Worm (Caenorhabditis elegans) whole organism, early embryonic: Measurements from ENCODE around the gene Y116A8C.469.
A peak's percentile ranks its signal among the peaks of the same experiment; 100 is the strongest.

Experiments
- ama-1 ChIP-seq: fragments of 150-350 bp; optimal IDR thresholded peaks from 2 replicates; lab custom pipeline; 2014
- ceh-36 ChIP-seq: sonication (generic microtip); optimal IDR thresholded peaks from 2 replicates; lab custom pipeline; 2016; ENCODE audit warnings: missing genetic modification characterization, inconsistent platforms, missing compliant biosample characterization
- hnd-1 ChIP-seq: sonication (generic microtip); optimal IDR thresholded peaks from 2 replicates; lab custom pipeline; 2016; ENCODE audit warnings: missing genetic modification characterization, missing compliant biosample characterization
- sea-1 ChIP-seq: fragments of 200-800 bp; sonication (Bioruptor generic); conservative IDR thresholded peaks from 2 replicates; pipeline ENCODE4 v1.3.6; 2022; ENCODE audit warnings: missing genetic modification characterization, missing compliant biosample characterization
- tbx-37 ChIP-seq: fragments of 200-800 bp; sonication (Bioruptor generic); conservative IDR thresholded peaks from 2 replicates; pipeline ENCODE4 v1.3.6; 2022; ENCODE audit warnings: missing genetic modification reagents, missing genetic modification characterization, missing compliant biosample characterization

ce11 chrIV:16946746-16947145, 29.0 kb upstream of the Y116A8C.469 start, which contains the start of the genes Y116A8C.9 and arf-6:
- peak; percentile 35 for TF ChIP-seq ceh-36
- no peak for TF ChIP-seq ama-1 (lab: Kevin White, UChicago)
- TF ChIP-seq tbx-37 (GFP tag; lab: Robert Waterston, UW): no peak; the same call in 1 of the 2 replicates
- peak; percentile 25 for TF ChIP-seq hnd-1
- no peak for TF ChIP-seq sea-1 (GFP tag; lab: Robert Waterston, UW)
